3 fruit fly cellular contexts compared by ENCODE assay signal in genomic region chr3R:13057121-13057805, dm6.
TF ChIP-seq lines count a peak whose summit lies in the region.

sim (plus strand) TSS chr3R:13057755.

- TF ChIP-seq CTCF in whole organism, embryonic (GFP tag; optimal IDR thresholded peaks at IDR 0.05; lab: Kevin White, UChicago) = no peak

TF ChIP-seq in whole organism, embryonic, 481 proteins besides CTCF, POLR2A, EP300 and RAD21 (continues in another document):
- TF ChIP-seq crol (GFP tag; IDR thresholded peaks at IDR 0.05; lab: Robert Waterston, UW) (peak; percentile 73), gro (GFP tag; optimal IDR thresholded peaks at IDR 0.05; lab: Kevin White, UChicago) (no peak), seq (GFP tag; IDR thresholded peaks at IDR 0.05; lab: Robert Waterston, UW) (peak; percentile 52; the same call in 1 of the 2 replicates), Nf-YC (tag; optimal IDR thresholded peaks at IDR 0.05; lab: Kevin White, UChicago) (peak; percentile 95), CG6254 (GFP tag; optimal IDR thresholded peaks at IDR 0.05; lab: Kevin White, UChicago) (no peak), kni (GFP tag; optimal IDR thresholded peaks at IDR 0.05; lab: Kevin White, UChicago) (peak; percentile 16), Jarid2 (GFP tag; optimal IDR thresholded peaks at IDR 0.05; lab: Kevin White, UChicago) (peak; percentile 43), ci (GFP tag; IDR thresholded peaks at IDR 0.05; lab: Robert Waterston, UW) (0 out of 3 replicates have a peak, but pooled peaks have one; percentile 10), dmrt99B (tag; optimal IDR thresholded peaks at IDR 0.05; lab: Kevin White, UChicago) (no peak), z (GFP tag; IDR thresholded peaks at IDR 0.05; lab: Robert Waterston, UW) (peak; percentile 72; the same call in 2 of the 3 replicates), Med (GFP tag; lab: Kevin White, UChicago) (peak; percentile 27), ab (GFP tag; optimal IDR thresholded peaks at IDR 0.05; lab: Kevin White, UChicago) (no peak), sr (GFP tag; IDR thresholded peaks at IDR 0.05; lab: Robert Waterston, UW) (0 out of 3 replicates have a peak, but pooled peaks have one; percentile 12), gsb (GFP tag; IDR thresholded peaks at IDR 0.05; lab: Robert Waterston, UW) (peak; percentile 32; the same call in 1 of the 2 replicates), cg (GFP tag; optimal IDR thresholded peaks at IDR 0.05; lab: Kevin White, UChicago) (peak; percentile 91), Fer2 (tag; optimal IDR thresholded peaks at IDR 0.05; lab: Kevin White, UChicago) (no peak), Deaf1 (tag; optimal IDR thresholded peaks at IDR 0.05; lab: Kevin White, UChicago) (no peak), Nf-YB (GFP tag; optimal IDR thresholded peaks at IDR 0.05; lab: Kevin White, UChicago) (peak; percentile 94), ewg (GFP tag; optimal IDR thresholded peaks at IDR 0.05; lab: Kevin White, UChicago) (peak; percentile 83), CG9932 (GFP tag; IDR thresholded peaks at IDR 0.05; lab: Robert Waterston, UW) (0 out of 2 replicates have a peak, but pooled peaks have one; percentile 21), rib (GFP tag; IDR thresholded peaks at IDR 0.05; lab: Robert Waterston, UW) (0 out of 2 replicates have a peak, but pooled peaks have one; percentile 29), CG6272 (GFP tag; IDR thresholded peaks at IDR 0.05; lab: Robert Waterston, UW) (0 out of 2 replicates have a peak, but pooled peaks have one; percentile 21), Dll (GFP tag; IDR thresholded peaks at IDR 0.05; lab: Robert Waterston, UW; ENCODE audit: partially characterized antibody) (0 out of 4 replicates have a peak, but pooled peaks have one; percentile 21), CG10431 (GFP tag; optimal IDR thresholded peaks at IDR 0.05; lab: Kevin White, UChicago) (no peak), sim (GFP tag; IDR thresholded peaks at IDR 0.05; lab: Robert Waterston, UW) (peak; percentile 59; the same call in 1 of the 2 replicates), Opbp (GFP tag; IDR thresholded peaks at IDR 0.05; lab: Robert Waterston, UW; ENCODE audit: partially characterized antibody) (0 out of 3 replicates have a peak, but pooled peaks have one; percentile 31), dan (GFP tag; IDR thresholded peaks at IDR 0.05; lab: Robert Waterston, UW) (no peak)

TF ChIP-seq in whole organism, prepupa, 60 proteins besides CTCF, POLR2A, EP300 and RAD21:
- TF ChIP-seq ss (GFP tag; optimal IDR thresholded peaks at IDR 0.05; lab: Kevin White, UChicago) = peak in 1 of 2 experiments; percentile 42
- no peak for TF ChIP-seq CG6792 (GFP tag; optimal IDR thresholded peaks at IDR 0.05; lab: Kevin White, UChicago)
- 0 out of 3 replicates have a peak, but pooled peaks have one; percentile 28 for TF ChIP-seq eg (GFP tag; IDR thresholded peaks at IDR 0.05; lab: Robert Waterston, UW)
- TF ChIP-seq CG3919 (GFP tag; optimal IDR thresholded peaks at IDR 0.05; lab: Kevin White, UChicago) = peak; percentile 46

TF ChIP-seq in whole organism, pupa, 21 proteins besides CTCF, POLR2A, EP300 and RAD21:
- TF ChIP-seq CG32121 (GFP tag; IDR thresholded peaks at IDR 0.05; lab: Robert Waterston, UW) (no peak), CG34367 (tag; optimal IDR thresholded peaks at IDR 0.05; lab: Kevin White, UChicago) (no peak), Pif1A (GFP tag; optimal IDR thresholded peaks at IDR 0.05; lab: Kevin White, UChicago) (no peak), CG8301 (tag; optimal IDR thresholded peaks at IDR 0.05; lab: Kevin White, UChicago) (no peak), fd96Ca (GFP tag; IDR thresholded peaks at IDR 0.05; lab: Robert Waterston, UW) (0 out of 3 replicates have a peak, but pooled peaks have one; percentile 35), gl (tag; optimal IDR thresholded peaks at IDR 0.05; lab: Kevin White, UChicago) (no peak), CG10348 (GFP tag; IDR thresholded peaks at IDR 0.05; lab: Robert Waterston, UW) (no peak), CG13204 (GFP tag; optimal IDR thresholded peaks at IDR 0.05; lab: Kevin White, UChicago) (peak; percentile 47)
